Fruit fly (Drosophila melanogaster) Kc167 (cell line): ENCODE results near the gene tbrd-1.

Experiments used
- Myc ChIP-seq: fragments of >200 bp; optimal IDR thresholded peaks from 2 replicates; lab custom pipeline; 2017; ENCODE audit warnings: missing external identifiers
- Sin3A ChIP-seq: fragments of >200 bp; optimal IDR thresholded peaks from 2 replicates; lab custom pipeline; 2018; ENCODE audit warnings: missing external identifiers
- h ChIP-seq: fragments of >200 bp; optimal IDR thresholded peaks from 3 replicates; lab custom pipeline; 2018; ENCODE audit warnings: missing external identifiers
- insv ChIP-seq: fragments of >200 bp; optimal IDR thresholded peaks from 3 replicates; lab custom pipeline; 2018; ENCODE audit warnings: missing external identifiers
- psq ChIP-seq: fragments of >200 bp; optimal IDR thresholded peaks from 2 replicates; lab custom pipeline; 2017; ENCODE audit warnings: missing external identifiers
- ttk ChIP-seq: sonication (Bioruptor generic); optimal IDR thresholded peaks from 2 replicates; lab custom pipeline; 2017; ENCODE audit warnings: missing external identifiers

tbrd-1 gene

dm6 chr3R:23928950-23929602 is 35.7 kb upstream of the tbrd-1 start, which contains the start of the genes CG43998, CG43999 and CG31142:
Gene CG43998 (minus strand): TSS chr3R:23929000.
Gene CG43999 (minus strand): TSS chr3R:23929000.
Gene CG31142 (plus strand): TSS chr3R:23929243.
- TF ChIP-seq Myc (lab: Kevin White, UChicago) (no peak), psq (lab: Kevin White, UChicago) (no peak), h (lab: Kevin White, UChicago) (no peak), insv (lab: Kevin White, UChicago) (no peak)

dm6 chr3R:23927429-23927828 is 34.1 kb upstream of the tbrd-1 start, which contains the start of gene CG13601:
Gene CG13601 (minus strand): TSS chr3R:23927634.
- TF ChIP-seq Myc (lab: Kevin White, UChicago) (no peak), insv (lab: Kevin White, UChicago) (no peak), h (lab: Kevin White, UChicago) (no peak), psq (lab: Kevin White, UChicago) (no peak), ttk (lab: Kevin White, UChicago) (no peak), Sin3A (no peak)

dm6 chr3R:23924200-23924599 is 30.8 kb upstream of the tbrd-1 start, which contains the start of gene Ndc1:
Gene Ndc1 (plus strand): TSS chr3R:23924399.
- TF ChIP-seq Sin3A (no peak), psq (lab: Kevin White, UChicago) (no peak), Myc (lab: Kevin White, UChicago) (no peak), ttk (lab: Kevin White, UChicago) (no peak), insv (lab: Kevin White, UChicago) (no peak), h (lab: Kevin White, UChicago) (no peak)

dm6 chr3R:23922502-23923350 is 29.4 kb upstream of the tbrd-1 start, which contains the start of the genes sba and CG31141:
Gene sba (minus strand): TSS chr3R:23922973.
Gene CG31141 (plus strand): TSS chr3R:23923300.
- TF ChIP-seq ttk (lab: Kevin White, UChicago): no peak
- TF ChIP-seq Myc (lab: Kevin White, UChicago): no peak
- TF ChIP-seq psq (lab: Kevin White, UChicago): no peak
- TF ChIP-seq insv (lab: Kevin White, UChicago): no peak
- no peak for TF ChIP-seq h (lab: Kevin White, UChicago)
- no peak for TF ChIP-seq Sin3A

dm6 chr3R:23921701-23922501 is 28.5 kb upstream of the tbrd-1 start:
- TF ChIP-seq psq (lab: Kevin White, UChicago) (no peak), ttk (lab: Kevin White, UChicago) (no peak), h (lab: Kevin White, UChicago) (no peak), Myc (lab: Kevin White, UChicago) (no peak), insv (lab: Kevin White, UChicago) (no peak), Sin3A (no peak)

- TF ChIP-seq ttk (lab: Kevin White, UChicago) (no peak), insv (lab: Kevin White, UChicago) (no peak), h (lab: Kevin White, UChicago) (no peak), psq (lab: Kevin White, UChicago) (no peak), Myc (lab: Kevin White, UChicago) (no peak), Sin3A (no peak)
These were observed 27.6 kb upstream of the tbrd-1 start for dm6 chr3R:23920874-23921539.

dm6 chr3R:23920387-23920786 is 27.0 kb upstream of the tbrd-1 start:
- no peak for TF ChIP-seq h (lab: Kevin White, UChicago)
- TF ChIP-seq Myc (lab: Kevin White, UChicago): no peak
- TF ChIP-seq psq (lab: Kevin White, UChicago): no peak
- TF ChIP-seq insv (lab: Kevin White, UChicago): no peak
- TF ChIP-seq ttk (lab: Kevin White, UChicago): no peak
- TF ChIP-seq Sin3A: no peak

- TF ChIP-seq Myc (lab: Kevin White, UChicago) (no peak), psq (lab: Kevin White, UChicago) (no peak), ttk (lab: Kevin White, UChicago) (no peak), insv (lab: Kevin White, UChicago) (no peak), h (lab: Kevin White, UChicago) (no peak), Sin3A (no peak)
These were observed 26.0 kb upstream of the tbrd-1 start for dm6 chr3R:23919366-23919765.

dm6 chr3R:23915967-23916366 is 22.6 kb upstream of the tbrd-1 start:
- TF ChIP-seq ttk (lab: Kevin White, UChicago) (no peak), h (lab: Kevin White, UChicago) (no peak), insv (lab: Kevin White, UChicago) (no peak), Myc (lab: Kevin White, UChicago) (no peak), psq (lab: Kevin White, UChicago) (no peak), Sin3A (no peak)

- TF ChIP-seq insv (lab: Kevin White, UChicago) (no peak), Myc (lab: Kevin White, UChicago) (no peak), h (lab: Kevin White, UChicago) (no peak), psq (lab: Kevin White, UChicago) (no peak), ttk (lab: Kevin White, UChicago) (no peak), Sin3A (no peak)
These were observed 21.7 kb upstream of the tbrd-1 start for dm6 chr3R:23915042-23915428.
